Worm (Caenorhabditis elegans): ENCODE results near the gene W09D6.5.

W09D6.5 gene

ce11 chrIII:11110756-11111155 is 22.5 kb downstream of the W09D6.5 start (continued):
- TF ChIP-seq arid-1 (GFP tag; conservative IDR thresholded peaks at IDR 0.05) (no peak), madf-9 (GFP tag; conservative IDR thresholded peaks at IDR 0.05) (peak; percentile 51; the same call in 1 of the 2 replicates), ZK337.2 (GFP tag; IDR thresholded peaks at IDR 0.05) (no peak), ZK546.5 (tag; optimal IDR thresholded peaks at IDR 0.05) (no peak), hlh-30 (tag; optimal IDR thresholded peaks at IDR 0.05; ENCODE audit: insufficient read depth) (peak; percentile 53), nhr-42 (GFP tag; IDR thresholded peaks at IDR 0.05) (peak; percentile 22; the same call in 1 of the 2 replicates), lin-15B (tag; optimal IDR thresholded peaks at IDR 0.05) (no peak), D1046.2 (GFP tag; IDR thresholded peaks at IDR 0.05) (0 out of 2 replicates have a peak, but pooled peaks have one; percentile 30), attf-4 (tag; optimal IDR thresholded peaks at IDR 0.05) (no peak)

ce11 chrIII:11112718-11113117 is 24.4 kb downstream of the W09D6.5 start:
- TF ChIP-seq lin-38 (GFP tag; IDR thresholded peaks at IDR 0.05) (peak; percentile 89), set-16 (GFP tag; IDR thresholded peaks at IDR 0.05) (peak; percentile 23; the same call in 1 of the 2 replicates), Y75B8A.6 (GFP tag; IDR thresholded peaks at IDR 0.05) (0 out of 2 replicates have a peak, but pooled peaks have one; percentile 52), tra-1 (GFP tag; IDR thresholded peaks at IDR 0.05) (no peak), lin-29 (GFP tag; IDR thresholded peaks at IDR 0.05) (peak; percentile 80), ctbp-1 (GFP tag; IDR thresholded peaks at IDR 0.05) (no peak), zag-1 (tag; optimal IDR thresholded peaks at IDR 0.05) (no peak), nhr-102 (tag; optimal IDR thresholded peaks at IDR 0.05) (peak; percentile 52), ceh-62 (tag; optimal IDR thresholded peaks at IDR 0.05) (no peak), lin-39 (tag; optimal IDR thresholded peaks at IDR 0.05) (no peak), duxl-1 (tag; optimal IDR thresholded peaks at IDR 0.05; ENCODE audit: poor library complexity) (no peak), snpc-4 (tag; optimal IDR thresholded peaks at IDR 0.05) (no peak), F49E8.2 (tag; optimal IDR thresholded peaks at IDR 0.05; ENCODE audit: borderline replicate concordance) (no peak), madf-9 (GFP tag; conservative IDR thresholded peaks at IDR 0.05) (peak; percentile 50; the same call in 1 of the 2 replicates), nhr-10 (tag; optimal IDR thresholded peaks at IDR 0.05) (no peak), D1046.2 (GFP tag; IDR thresholded peaks at IDR 0.05) (no peak), php-3 (GFP tag; IDR thresholded peaks at IDR 0.05) (0 out of 2 replicates have a peak, but pooled peaks have one; percentile 10), ceh-44 (GFP tag; IDR thresholded peaks at IDR 0.05) (peak; percentile 75; the same call in 1 of the 2 replicates), zfp-3 (GFP tag; conservative IDR thresholded peaks at IDR 0.05) (no peak), arid-1 (GFP tag; conservative IDR thresholded peaks at IDR 0.05) (0 out of 2 replicates have a peak, but pooled peaks have one; percentile 15), pha-4 (GFP tag; IDR thresholded peaks at IDR 0.05) (peak; percentile 62), pha-4 (tag; optimal IDR thresholded peaks at IDR 0.05) (no peak), ceh-20 (GFP tag; IDR thresholded peaks at IDR 0.05) (peak; percentile 59; the same call in 1 of the 2 replicates), Y48G9A.11 (GFP tag; IDR thresholded peaks at IDR 0.05) (peak; percentile 35; the same call in 1 of the 2 replicates), ZK546.5 (tag; optimal IDR thresholded peaks at IDR 0.05) (no peak), daf-16 (GFP tag; optimal IDR thresholded peaks at IDR 0.05) (peak in 1 of 2 experiments; percentile 10), daf-16 (tag; optimal IDR thresholded peaks at IDR 0.05) (peak; percentile 39), daf-12 (tag; optimal IDR thresholded peaks at IDR 0.05) (no peak), tag-97 (GFP tag; IDR thresholded peaks at IDR 0.05) (no peak), F37D6.2 (tag; optimal IDR thresholded peaks at IDR 0.05) (peak; percentile 9), mes-2 (tag; optimal IDR thresholded peaks at IDR 0.05; ENCODE audit: poor library complexity, severe bottlenecking) (peak; percentile 92), R02D3.7 (tag; optimal IDR thresholded peaks at IDR 0.05) (no peak), egl-43 (GFP tag; IDR thresholded peaks at IDR 0.05) (peak; percentile 59; the same call in 1 of the 2 replicates), mxl-3 (GFP tag; optimal IDR thresholded peaks at IDR 0.05) (peak; percentile 82), ztf-11 (tag; optimal IDR thresholded peaks at IDR 0.05) (no peak), lir-3 (tag; optimal IDR thresholded peaks at IDR 0.05) (no peak), hlh-11 (tag; optimal IDR thresholded peaks at IDR 0.05) (peak; percentile 59), dpl-1 (GFP tag; optimal IDR thresholded peaks at IDR 0.05) (peak; percentile 25), pqm-1 (tag; optimal IDR thresholded peaks at IDR 0.05) (no peak), attf-4 (tag; optimal IDR thresholded peaks at IDR 0.05) (no peak), nhr-42 (GFP tag; IDR thresholded peaks at IDR 0.05) (peak; percentile 56; the same call in 1 of the 2 replicates), Y5F2A.4 (GFP tag; optimal IDR thresholded peaks at IDR 0.05) (no peak), dmd-9 (GFP tag; IDR thresholded peaks at IDR 0.05) (peak; percentile 84), nhr-77 (tag; optimal IDR thresholded peaks at IDR 0.05) (no peak), hmg-1.1 (GFP tag; IDR thresholded peaks at IDR 0.05) (peak; percentile 78)

Measured in whole organism, L4 larva.